Worm (Caenorhabditis elegans) whole organism, L2 larva: ENCODE data around the gene his-59.

Experiments
- R02D3.7 ChIP-seq: fragments of 150-350 bp; optimal IDR thresholded peaks from 2 replicates; lab custom pipeline; 2014; ENCODE audit warnings: missing biosample characterization, missing genetic modification characterization
- ZK546.5 ChIP-seq: sonication (generic microtip); optimal IDR thresholded peaks from 2 replicates; lab custom pipeline; 2017; ENCODE audit warnings: missing biosample characterization, missing genetic modification characterization
- alr-1 ChIP-seq: fragments of 150-350 bp; optimal IDR thresholded peaks from 2 replicates; lab custom pipeline; 2014; ENCODE audit warnings: missing biosample characterization, missing genetic modification characterization
- ceh-82 ChIP-seq: fragments of 150-350 bp; optimal IDR thresholded peaks from 2 replicates; lab custom pipeline; 2014; ENCODE audit warnings: missing biosample characterization, missing genetic modification characterization
- egl-27 ChIP-seq: sonication (generic microtip); optimal IDR thresholded peaks from 3 replicates; lab custom pipeline; 2017; ENCODE audit warnings: missing biosample characterization, missing genetic modification reagents, missing genetic modification characterization
- lin-39 ChIP-seq: fragments of 150-350 bp; optimal IDR thresholded peaks from 2 replicates; lab custom pipeline; 2014; ENCODE audit warnings: missing biosample characterization, missing genetic modification reagents, missing genetic modification characterization
- lsy-2 ChIP-seq, 2 experiments: fragments of 150-350 bp in 1 of 2; sonication (generic microtip) in 1 of 2; optimal IDR thresholded peaks; 2 replicates each; lab custom pipeline; 2014 to 2017; ENCODE audit warnings: missing biosample characterization in 2 of 2, missing genetic modification characterization in 2 of 2
- nhr-12 ChIP-seq: fragments of 150-350 bp; optimal IDR thresholded peaks from 2 replicates; lab custom pipeline; 2014; ENCODE audit warnings: missing biosample characterization, missing genetic modification characterization
- nhr-23 ChIP-seq: fragments of 150-350 bp; optimal IDR thresholded peaks from 2 replicates; lab custom pipeline; 2014; ENCODE audit warnings: missing biosample characterization, missing genetic modification reagents, missing genetic modification characterization
- nhr-237 ChIP-seq: fragments of 150-350 bp; optimal IDR thresholded peaks from 2 replicates; lab custom pipeline; 2014; ENCODE audit warnings: missing biosample characterization, missing genetic modification characterization
- nhr-6 ChIP-seq: fragments of 150-350 bp; optimal IDR thresholded peaks from 2 replicates; lab custom pipeline; 2014; ENCODE audit warnings: missing biosample characterization, missing genetic modification characterization
- skn-1 ChIP-seq: sonication (generic microtip); optimal IDR thresholded peaks from 2 replicates; lab custom pipeline; 2017; ENCODE audit warnings: missing biosample characterization, missing genetic modification characterization
- ztf-11 ChIP-seq: sonication (generic microtip); optimal IDR thresholded peaks from 2 replicates; lab custom pipeline; 2017; ENCODE audit warnings: missing biosample characterization, missing genetic modification characterization
- ztf-4 ChIP-seq: fragments of 150-350 bp; optimal IDR thresholded peaks from 2 replicates; lab custom pipeline; 2014; ENCODE audit warnings: missing biosample characterization, missing genetic modification characterization

DNA sequence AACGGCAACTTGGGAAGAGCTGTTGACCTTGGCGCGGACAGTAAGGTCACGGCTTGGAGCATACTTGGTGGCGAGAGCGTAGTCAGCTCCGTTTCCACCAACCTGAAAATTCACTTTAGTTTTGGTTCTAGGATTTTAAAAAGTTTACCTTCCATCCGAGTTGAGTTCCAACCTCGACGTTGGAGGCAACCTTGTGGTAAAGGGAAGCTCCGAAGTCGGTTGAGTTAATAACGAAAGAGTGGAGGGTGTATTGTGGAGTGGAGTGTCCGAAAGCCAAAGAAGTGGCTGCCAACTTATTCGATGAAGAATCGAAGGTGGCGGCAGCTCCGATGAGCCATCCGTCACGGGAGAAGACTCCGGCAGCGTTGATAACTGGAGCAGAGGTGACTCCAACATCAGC, 18.7 kb downstream of the his-59 start:
- TF ChIP-seq lin-39 (tag; lab: Kevin White, UChicago) (no peak), lsy-2 (tag; optimal IDR thresholded peaks at IDR 0.05; lab: Kevin White, UChicago) (no peak), ztf-11 (tag; lab: Kevin White, UChicago) (no peak), ceh-82 (tag; lab: Kevin White, UChicago) (no peak), skn-1 (tag; lab: Kevin White, UChicago) (no peak), nhr-12 (tag; lab: Kevin White, UChicago) (no peak), R02D3.7 (no peak), nhr-23 (tag; lab: Kevin White, UChicago) (no peak), egl-27 (tag; lab: Kevin White, UChicago) (no peak), nhr-6 (no peak), alr-1 (tag; lab: Kevin White, UChicago) (no peak), nhr-237 (tag; lab: Kevin White, UChicago) (no peak), ztf-4 (tag; lab: Kevin White, UChicago) (no peak), ZK546.5 (tag; lab: Kevin White, UChicago) (no peak)
